Worm (Caenorhabditis elegans): Measurements from ENCODE around the gene Y37D8A.4.

- no peak for TF ChIP-seq ama-1 (optimal IDR thresholded peaks at IDR 0.05)
- TF ChIP-seq hmg-4 (GFP tag; optimal IDR thresholded peaks at IDR 0.05), result no peak
- no peak for TF ChIP-seq tbx-11 (GFP tag; IDR thresholded peaks at IDR 0.05)
Measured at ce11 chrIII:12860119-12860518, 21.4 kb upstream of the Y37D8A.4 start.

All from whole organism, early embryonic.